Worm (Caenorhabditis elegans) whole organism, young adult: ENCODE results near the gene pph-4.2.

Experiments used
- B0019.2 ChIP-seq: fragments of 200-800 bp; sonication (Bioruptor generic); conservative IDR thresholded peaks from 2 replicates; pipeline ENCODE4 v1.3.6; 2022; ENCODE audit warnings: missing genetic modification reagents, missing genetic modification characterization, missing compliant biosample characterization
- B0261.1 ChIP-seq: sonication (generic microtip); optimal IDR thresholded peaks from 2 replicates; lab custom pipeline; 2016; ENCODE audit warnings: mild to moderate bottlenecking, missing genetic modification characterization, moderate library complexity, missing compliant biosample characterization
- B0336.3 ChIP-seq: fragments of 200-800 bp; sonication (Bioruptor generic); IDR thresholded peaks from 2 replicates; pipeline ENCODE4 v1.3.6; 2022; ENCODE audit warnings: missing genetic modification characterization, missing compliant biosample characterization
- D2030.7 ChIP-seq: fragments of 200-800 bp; sonication (Bioruptor generic); IDR thresholded peaks from 2 replicates; pipeline ENCODE4 v1.3.6; 2022; ENCODE audit warnings: missing genetic modification reagents, missing genetic modification characterization, missing compliant biosample characterization
- F33H1.4 ChIP-seq: fragments of 200-800 bp; sonication (Bioruptor generic); IDR thresholded peaks from 2 replicates; pipeline ENCODE4 v1.3.6; 2022; ENCODE audit warnings: missing genetic modification reagents, missing genetic modification characterization, missing compliant biosample characterization
- F39B2.1 ChIP-seq: fragments of 200-800 bp; sonication (Bioruptor generic); IDR thresholded peaks from 2 replicates; pipeline ENCODE4 v1.3.6; 2022; ENCODE audit warnings: missing genetic modification reagents, missing genetic modification characterization, missing compliant biosample characterization
- F49E8.2 ChIP-seq: sonication (generic microtip); optimal IDR thresholded peaks from 3 replicates; lab custom pipeline; 2017; ENCODE audit warnings: missing genetic modification characterization, mild to moderate bottlenecking, missing compliant biosample characterization, antibody characterized with exemption, moderate library complexity; ENCODE audit not compliant: insufficient read depth
- F52B5.7 ChIP-seq: sonication (generic microtip); optimal IDR thresholded peaks from 2 replicates; lab custom pipeline; 2016; ENCODE audit warnings: mild to moderate bottlenecking, missing genetic modification characterization, missing compliant biosample characterization
- K12H6.12 ChIP-seq: fragments of 200-800 bp; sonication (Bioruptor generic); optimal IDR thresholded peaks from 2 replicates; lab custom pipeline; 2018; ENCODE audit warnings: mild to moderate bottlenecking, missing genetic modification characterization, missing compliant biosample characterization
- T26A5.8 ChIP-seq: sonication (generic microtip); optimal IDR thresholded peaks from 2 replicates; lab custom pipeline; 2016; ENCODE audit warnings: missing genetic modification characterization, missing compliant biosample characterization
- Y67H2A.10 ChIP-seq: fragments of 200-800 bp; sonication (Bioruptor generic); conservative IDR thresholded peaks from 2 replicates; pipeline ENCODE4 v1.3.6; 2022; ENCODE audit warnings: missing genetic modification reagents, missing genetic modification characterization, missing compliant biosample characterization
- Y79H2A.3 ChIP-seq: fragments of 200-800 bp; sonication (Bioruptor generic); conservative IDR thresholded peaks from 2 replicates; pipeline ENCODE4 v1.3.6; 2022; ENCODE audit warnings: missing genetic modification reagents, missing genetic modification characterization, missing compliant biosample characterization
- athp-1 ChIP-seq: sonication (generic microtip); optimal IDR thresholded peaks from 2 replicates; lab custom pipeline; 2017; ENCODE audit warnings: mild to moderate bottlenecking, missing genetic modification characterization, missing compliant biosample characterization
- attf-6 ChIP-seq: fragments of 200-800 bp; sonication (Bioruptor generic); IDR thresholded peaks from 2 replicates; pipeline ENCODE4 v1.3.6; 2022; ENCODE audit warnings: missing genetic modification reagents, missing genetic modification characterization, missing compliant biosample characterization
- ceh-27 ChIP-seq: fragments of 200-800 bp; sonication (Bioruptor generic); optimal IDR thresholded peaks from 2 replicates; lab custom pipeline; 2018; ENCODE audit warnings: mild to moderate bottlenecking, missing genetic modification characterization, moderate library complexity, missing compliant biosample characterization
- ceh-58 ChIP-seq: fragments of 200-800 bp; sonication (Bioruptor generic); IDR thresholded peaks from 2 replicates; pipeline ENCODE4 v1.3.6; 2022; ENCODE audit warnings: missing genetic modification characterization, missing compliant biosample characterization
- ekl-4 ChIP-seq: fragments of 200-800 bp; sonication (Bioruptor generic); IDR thresholded peaks from 2 replicates; pipeline ENCODE4 v1.3.6; 2022; ENCODE audit warnings: missing genetic modification reagents, missing genetic modification characterization, missing compliant biosample characterization
- ets-4 ChIP-seq: fragments of 200-800 bp; sonication (Bioruptor generic); optimal IDR thresholded peaks from 2 replicates; lab custom pipeline; 2018; ENCODE audit warnings: mild to moderate bottlenecking, missing genetic modification characterization, missing compliant biosample characterization
- gei-17 ChIP-seq: fragments of 200-800 bp; sonication (Bioruptor generic); optimal IDR thresholded peaks from 2 replicates; lab custom pipeline; 2018; ENCODE audit warnings: mild to moderate bottlenecking, missing genetic modification characterization, missing compliant biosample characterization
- him-1 ChIP-seq: sonication (generic microtip); optimal IDR thresholded peaks from 2 replicates; lab custom pipeline; 2016; ENCODE audit warnings: missing genotype, missing genetic modification reagents, missing genetic modification characterization, missing compliant biosample characterization
- hlh-26 ChIP-seq: fragments of 200-800 bp; sonication (Bioruptor generic); conservative IDR thresholded peaks from 2 replicates; pipeline ENCODE4 v1.3.6; 2022; ENCODE audit warnings: missing genetic modification reagents, missing genetic modification characterization, missing compliant biosample characterization
- lin-35 ChIP-seq, 3 experiments: fragments of 150-350 bp in 2 of 3; sonication (generic microtip) in 1 of 3; optimal IDR thresholded peaks; 2 replicates each; lab custom pipeline; 2014 to 2018; ENCODE audit warnings: missing biosample characterization in 3 of 3, missing genetic modification characterization in 3 of 3, missing genetic modification reagents in 3 of 3
- lin-40 ChIP-seq: sonication (generic microtip); optimal IDR thresholded peaks from 2 replicates; lab custom pipeline; 2016; ENCODE audit warnings: missing genetic modification characterization, mild to moderate bottlenecking, missing compliant biosample characterization, missing genotype, missing genetic modification reagents
- lsl-1 ChIP-seq: fragments of 200-800 bp; sonication (Bioruptor generic); optimal IDR thresholded peaks from 2 replicates; lab custom pipeline; 2018; ENCODE audit warnings: mild to moderate bottlenecking, missing genetic modification characterization, moderate library complexity, missing compliant biosample characterization
- madf-3 ChIP-seq: fragments of 200-800 bp; sonication (Bioruptor generic); IDR thresholded peaks from 2 replicates; pipeline ENCODE4 v1.3.6; 2022; ENCODE audit warnings: missing genetic modification reagents, missing genetic modification characterization, missing compliant biosample characterization
- madf-6 ChIP-seq: fragments of 200-800 bp; sonication (Bioruptor generic); IDR thresholded peaks from 2 replicates; pipeline ENCODE4 v1.3.6; 2022; ENCODE audit warnings: missing genetic modification reagents, missing genetic modification characterization, missing compliant biosample characterization
- mes-4 ChIP-seq: sonication (generic microtip); optimal IDR thresholded peaks from 2 replicates; lab custom pipeline; 2016; ENCODE audit warnings: missing genotype, missing genetic modification characterization, missing compliant biosample characterization
- nfyb-1 ChIP-seq: fragments of 200-800 bp; sonication (Bioruptor generic); IDR thresholded peaks from 2 replicates; pipeline ENCODE4 v1.3.6; 2022; ENCODE audit warnings: missing genetic modification reagents, missing genetic modification characterization, missing compliant biosample characterization
- nhr-27 ChIP-seq: fragments of 200-800 bp; sonication (Bioruptor generic); optimal IDR thresholded peaks from 2 replicates; lab custom pipeline; 2018; ENCODE audit warnings: mild to moderate bottlenecking, missing genetic modification characterization, moderate library complexity, missing compliant biosample characterization
- rec-8 ChIP-seq, 2 experiments: sonication (generic microtip); optimal IDR thresholded peaks; 2 replicates each; lab custom pipeline; 2016; ENCODE audit warnings: mild to moderate bottlenecking in 2 of 2, missing genetic modification characterization in 2 of 2, missing genetic modification reagents in 2 of 2, missing genotype in 2 of 2, missing biosample characterization in 1 of 2, missing compliant biosample characterization in 1 of 2, moderate library complexity in 1 of 2
- sea-2 ChIP-seq: fragments of 200-800 bp; sonication (Bioruptor generic); IDR thresholded peaks from 2 replicates; pipeline ENCODE4 v1.3.6; 2022; ENCODE audit warnings: missing genetic modification characterization, missing compliant biosample characterization
- snpc-4 ChIP-seq, 5 experiments: fragments of 150-350 bp in 1 of 5; sonication (generic microtip) in 4 of 5; optimal IDR thresholded peaks; 2 replicates each; lab custom pipeline; 2014 to 2018; ENCODE audit warnings: missing genetic modification characterization in 5 of 5, missing biosample characterization in 3 of 5, antibody characterized with exemption in 2 of 5, mild to moderate bottlenecking in 2 of 5, missing compliant biosample characterization in 2 of 5, missing genotype in 2 of 5, moderate library complexity in 2 of 5, missing genetic modification reagents in 1 of 5
- tbp1 ChIP-seq: fragments of 200-800 bp; sonication (Bioruptor generic); optimal IDR thresholded peaks from 2 replicates; lab custom pipeline; 2018; ENCODE audit warnings: mild to moderate bottlenecking, missing genetic modification characterization, missing compliant biosample characterization
- tbx-9 ChIP-seq: sonication (generic microtip); optimal IDR thresholded peaks from 2 replicates; lab custom pipeline; 2016; ENCODE audit warnings: borderline replicate concordance, missing genetic modification characterization, inconsistent platforms, missing compliant biosample characterization
- zim-3 ChIP-seq: sonication (generic microtip); optimal IDR thresholded peaks from 2 replicates; lab custom pipeline; 2017; ENCODE audit warnings: mild to moderate bottlenecking, missing genetic modification characterization, moderate library complexity, missing compliant biosample characterization
- ztf-28 ChIP-seq: fragments of 200-800 bp; sonication (Bioruptor generic); IDR thresholded peaks from 2 replicates; pipeline ENCODE4 v1.3.6; 2022; ENCODE audit warnings: missing genetic modification reagents, missing genetic modification characterization, missing compliant biosample characterization
- ztf-3 ChIP-seq: fragments of 200-800 bp; sonication (Bioruptor generic); optimal IDR thresholded peaks from 2 replicates; lab custom pipeline; 2018; ENCODE audit warnings: mild to moderate bottlenecking, missing genetic modification characterization, missing compliant biosample characterization

pph-4.2 gene

DNA sequence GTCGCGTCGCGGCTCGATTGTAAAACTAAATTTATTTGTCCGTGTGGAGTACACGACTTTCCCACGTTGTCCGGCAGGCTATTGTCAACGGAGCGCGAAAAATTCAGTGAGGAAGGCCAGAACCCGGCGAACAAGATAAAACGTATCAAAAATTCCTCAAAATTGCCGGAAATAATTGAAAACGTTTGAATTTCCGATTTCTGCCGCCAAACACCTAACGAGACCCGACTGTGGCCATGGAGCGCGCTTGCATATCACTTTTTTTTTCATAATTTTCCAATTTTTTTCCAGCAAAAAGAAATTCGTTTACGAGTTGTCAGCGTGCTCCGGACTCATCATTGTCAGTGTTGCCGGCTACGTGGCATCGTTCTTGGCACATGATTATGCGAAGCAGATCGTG, 21.4 kb upstream of the pph-4.2 start:
- TF ChIP-seq nfyb-1 (GFP tag; lab: Robert Waterston, UW) (0 out of 2 replicates have a peak, but pooled peaks have one; percentile 34), K12H6.12 (no peak), hlh-26 (no peak), zim-3 (tag; lab: Kevin White, UChicago) (no peak), nhr-27 (tag; lab: Kevin White, UChicago) (no peak), B0336.3 (GFP tag; lab: Robert Waterston, UW) (0 out of 2 replicates have a peak, but pooled peaks have one; percentile 14), ekl-4 (GFP tag; lab: Robert Waterston, UW) (no peak), D2030.7 (no peak), lsl-1 (GFP tag; lab: Kevin White, UChicago) (no peak), Y79H2A.3 (no peak), T26A5.8 (tag; lab: Kevin White, UChicago) (no peak), rec-8 (tag; optimal IDR thresholded peaks at IDR 0.05; lab: Kevin White, UChicago) (no peak), tbx-9 (tag; lab: Kevin White, UChicago) (no peak), ztf-3 (GFP tag; lab: Kevin White, UChicago) (no peak), lin-35 (GFP tag; optimal IDR thresholded peaks at IDR 0.05; lab: Kevin White, UChicago) (no peak), madf-6 (0 out of 2 replicates have a peak, but pooled peaks have one; percentile 9), F39B2.1 (GFP tag; lab: Robert Waterston, UW) (no peak), madf-3 (GFP tag; lab: Robert Waterston, UW) (no peak), Y67H2A.10 (no peak), ztf-28 (0 out of 2 replicates have a peak, but pooled peaks have one; percentile 46), attf-6 (no peak), athp-1 (no peak)

DNA sequence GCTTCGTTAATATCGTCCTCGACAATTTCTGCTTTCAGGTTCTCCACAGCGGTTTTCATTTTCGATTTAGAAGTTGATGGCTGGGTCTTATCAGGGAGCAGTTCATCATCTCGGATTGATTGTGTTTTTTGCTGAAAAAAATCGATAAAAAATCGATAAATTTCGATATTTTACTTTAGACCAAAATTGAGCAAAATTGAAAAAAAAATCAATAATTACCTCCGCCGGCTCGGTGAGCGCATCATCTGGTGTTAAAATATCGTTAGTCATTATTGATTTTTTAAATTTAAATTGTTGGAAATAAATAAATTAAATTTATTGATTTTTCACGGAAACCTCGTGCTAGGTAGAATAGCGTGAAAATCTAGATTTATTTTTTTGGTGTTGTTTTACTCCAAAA, 18.0 kb upstream of the pph-4.2 start, which contains the start of gene Y49E10.10:
Y49E10.10 (plus strand) TSS at position 381 of the 400 bp plus-strand sequence.
- TF ChIP-seq tbp1 (GFP tag; lab: Kevin White, UChicago): no peak
- no peak for TF ChIP-seq lin-40 (tag; lab: Kevin White, UChicago)
- no peak for TF ChIP-seq B0261.1
- no peak for TF ChIP-seq B0019.2 (GFP tag; lab: Robert Waterston, UW)
- TF ChIP-seq him-1 (tag; lab: Kevin White, UChicago): no peak
- no peak for TF ChIP-seq F52B5.7
- TF ChIP-seq lsl-1 (GFP tag; lab: Kevin White, UChicago): no peak
- TF ChIP-seq F33H1.4 (GFP tag; lab: Robert Waterston, UW): no peak
- no peak for TF ChIP-seq sea-2 (GFP tag; lab: Robert Waterston, UW)
- TF ChIP-seq ekl-4 (GFP tag; lab: Robert Waterston, UW): no peak
- TF ChIP-seq ceh-27 (GFP tag; lab: Kevin White, UChicago): no peak

DNA sequence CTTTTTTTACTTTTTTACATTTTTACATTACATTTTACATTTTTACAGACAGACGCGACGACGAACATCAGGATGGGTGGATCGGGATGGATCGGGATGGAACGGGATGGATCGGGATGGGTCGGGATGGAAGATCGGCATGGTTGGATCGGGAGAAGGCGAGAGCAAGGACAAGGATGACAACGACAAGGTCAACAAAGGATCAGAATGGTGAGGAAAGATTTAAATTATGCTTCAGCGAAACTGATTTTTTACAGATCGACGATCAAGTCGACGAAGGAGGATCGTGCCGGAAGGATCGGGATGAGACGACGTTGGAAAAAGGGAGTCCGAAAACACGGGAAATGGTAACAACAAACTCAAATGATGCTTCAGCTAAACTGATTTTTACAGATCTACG, 11.1 kb upstream of the pph-4.2 start:
- TF ChIP-seq ets-4 (GFP tag; lab: Kevin White, UChicago) (no peak), zim-3 (tag; lab: Kevin White, UChicago) (no peak), ceh-58 (GFP tag; lab: Robert Waterston, UW) (no peak), mes-4 (no peak), snpc-4 (GFP tag; optimal IDR thresholded peaks at IDR 0.05; lab: Kevin White, UChicago) (no peak), snpc-4 (tag; optimal IDR thresholded peaks at IDR 0.05; lab: Kevin White, UChicago) (no peak), athp-1 (no peak), gei-17 (GFP tag; lab: Kevin White, UChicago) (no peak), Y79H2A.3 (no peak), F49E8.2 (tag; lab: Kevin White, UChicago) (no peak)
